Worm (Caenorhabditis elegans) whole organism, mixed stage, embryonic: ENCODE results near the gene npr-26.

Experiments used
- M03D4.4 ChIP-seq: sonication (generic microtip); optimal IDR thresholded peaks from 2 replicates; lab custom pipeline; 2017; ENCODE audit warnings: mild to moderate bottlenecking, missing genetic modification characterization, missing compliant biosample characterization
- ceh-43 ChIP-seq: fragments of 200-800 bp; sonication (Bioruptor generic); optimal IDR thresholded peaks from 2 replicates; lab custom pipeline; 2018; ENCODE audit warnings: mild to moderate bottlenecking, missing genetic modification characterization, moderate library complexity, missing compliant biosample characterization
- elt-3 ChIP-seq: fragments of 150-350 bp; optimal IDR thresholded peaks from 2 replicates; lab custom pipeline; 2014; ENCODE audit warnings: missing biosample characterization, missing genetic modification characterization
- lsy-2 ChIP-seq: fragments of 150-350 bp; optimal IDR thresholded peaks from 2 replicates; lab custom pipeline; 2014; ENCODE audit warnings: missing biosample characterization, missing genetic modification characterization
- mep-1 ChIP-seq: fragments of 150-350 bp; optimal IDR thresholded peaks from 2 replicates; lab custom pipeline; 2017; ENCODE audit warnings: missing biosample characterization, missing genetic modification reagents, missing genetic modification characterization, inconsistent platforms
- nhr-12 ChIP-seq: fragments of 150-350 bp; optimal IDR thresholded peaks from 2 replicates; lab custom pipeline; 2014; ENCODE audit warnings: missing biosample characterization, missing genetic modification characterization
- nhr-2 ChIP-seq: fragments of 150-350 bp; optimal IDR thresholded peaks from 2 replicates; lab custom pipeline; 2014; ENCODE audit warnings: missing biosample characterization, missing genetic modification characterization
- nhr-237 ChIP-seq: fragments of 150-350 bp; optimal IDR thresholded peaks from 2 replicates; lab custom pipeline; 2014; ENCODE audit warnings: missing biosample characterization, missing genetic modification characterization
- nhr-76 ChIP-seq: sonication (generic microtip); optimal IDR thresholded peaks from 2 replicates; lab custom pipeline; 2017; ENCODE audit warnings: missing biosample characterization, missing genetic modification characterization
- pha-4 ChIP-seq: fragments of 150-350 bp; optimal IDR thresholded peaks from 2 replicates; lab custom pipeline; 2018; ENCODE audit warnings: missing biosample characterization, missing genetic modification reagents, missing genetic modification characterization
- sem-2 ChIP-seq: fragments of 200-800 bp; sonication (Bioruptor generic); optimal IDR thresholded peaks from 2 replicates; lab custom pipeline; 2018; ENCODE audit warnings: mild to moderate bottlenecking, missing genetic modification characterization, missing compliant biosample characterization
- unc-39 ChIP-seq: fragments of 150-350 bp; optimal IDR thresholded peaks from 2 replicates; lab custom pipeline; 2014; ENCODE audit warnings: missing biosample characterization, missing genetic modification characterization
- unc-62 ChIP-seq: fragments of 150-350 bp; optimal IDR thresholded peaks from 2 replicates; lab custom pipeline; 2014; ENCODE audit warnings: missing biosample characterization, missing genetic modification reagents, missing genetic modification characterization
- ztf-11 ChIP-seq: fragments of 150-350 bp; optimal IDR thresholded peaks from 2 replicates; lab custom pipeline; 2014; ENCODE audit warnings: missing biosample characterization, missing genetic modification characterization

DNA sequence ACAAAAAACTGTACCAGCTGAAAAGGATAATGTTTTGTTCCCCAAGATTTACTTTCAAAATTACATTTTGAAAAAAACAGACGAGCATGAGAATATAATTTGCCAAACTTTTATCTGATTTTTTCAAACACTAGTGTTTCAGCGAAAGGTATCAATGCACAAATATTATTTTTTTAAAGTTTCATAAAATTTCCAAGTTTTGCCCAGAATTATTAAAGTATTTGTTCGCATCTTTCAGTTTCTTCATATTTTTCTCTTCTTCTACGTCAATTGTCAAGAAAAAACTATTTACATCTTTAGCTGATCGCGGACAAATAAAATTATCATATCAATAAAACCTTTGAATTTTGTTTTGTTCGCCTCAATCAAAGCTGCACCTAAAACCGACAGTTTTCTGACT is 19.4 kb upstream of the npr-26 start, which contains the start of gene C06A12.8:
- TF ChIP-seq mep-1 (tag; lab: Kevin White, UChicago) (no peak), elt-3 (no peak), nhr-12 (tag; lab: Kevin White, UChicago) (no peak), sem-2 (GFP tag; lab: Kevin White, UChicago) (no peak), unc-62 (GFP tag; lab: Kevin White, UChicago) (no peak), lsy-2 (tag; lab: Kevin White, UChicago) (no peak), unc-39 (tag; lab: Kevin White, UChicago) (no peak), ceh-43 (GFP tag; lab: Kevin White, UChicago) (no peak), nhr-76 (tag; lab: Kevin White, UChicago) (no peak), nhr-2 (no peak), pha-4 (tag; lab: Kevin White, UChicago) (no peak), M03D4.4 (tag; lab: Kevin White, UChicago) (no peak), nhr-237 (tag; lab: Kevin White, UChicago) (no peak), ztf-11 (tag; lab: Kevin White, UChicago) (no peak)
